Worm (Caenorhabditis elegans) whole organism, young adult: Measurements from ENCODE around the gene clc-29.

Source experiments
- F52B5.7 ChIP-seq: sonication (generic microtip); optimal IDR thresholded peaks from 2 replicates; lab custom pipeline; 2016; ENCODE audit warnings: mild to moderate bottlenecking, missing genetic modification characterization, missing compliant biosample characterization
- F57C9.4 ChIP-seq: sonication (generic microtip); optimal IDR thresholded peaks from 2 replicates; lab custom pipeline; 2017; ENCODE audit warnings: mild to moderate bottlenecking, missing genetic modification characterization, missing compliant biosample characterization
- K12H6.12 ChIP-seq: fragments of 200-800 bp; sonication (Bioruptor generic); optimal IDR thresholded peaks from 2 replicates; lab custom pipeline; 2018; ENCODE audit warnings: mild to moderate bottlenecking, missing genetic modification characterization, missing compliant biosample characterization
- Y53F4B.3 ChIP-seq: fragments of 200-800 bp; sonication (Bioruptor generic); IDR thresholded peaks from 2 replicates; pipeline ENCODE4 v1.3.6; 2022; ENCODE audit warnings: missing genetic modification reagents, missing genetic modification characterization, missing compliant biosample characterization
- Y53G8AR.9 ChIP-seq: fragments of 200-800 bp; sonication (Bioruptor generic); conservative IDR thresholded peaks from 2 replicates; pipeline ENCODE4 v1.3.6; 2022; ENCODE audit warnings: missing genetic modification reagents, missing genetic modification characterization, missing compliant biosample characterization
- Y67H2A.10 ChIP-seq: fragments of 200-800 bp; sonication (Bioruptor generic); conservative IDR thresholded peaks from 2 replicates; pipeline ENCODE4 v1.3.6; 2022; ENCODE audit warnings: missing genetic modification reagents, missing genetic modification characterization, missing compliant biosample characterization
- ama-1 ChIP-seq, 3 experiments: fragments of 150-350 bp in 1 of 3; sonication (generic microtip) in 2 of 3; optimal IDR thresholded peaks; 2 replicates each; lab custom pipeline; 2014 to 2018; ENCODE audit warnings: missing biosample characterization in 2 of 3, missing genetic modification characterization in 2 of 3, missing genetic modification reagents in 2 of 3
- attf-5 ChIP-seq: fragments of 200-800 bp; sonication (Bioruptor generic); optimal IDR thresholded peaks from 2 replicates; lab custom pipeline; 2018; ENCODE audit warnings: mild to moderate bottlenecking, missing genetic modification characterization, missing compliant biosample characterization
- bed-2 ChIP-seq: fragments of 200-800 bp; sonication (Bioruptor generic); IDR thresholded peaks from 2 replicates; pipeline ENCODE4 v1.3.6; 2022; ENCODE audit warnings: missing genetic modification reagents, missing genetic modification characterization, missing compliant biosample characterization
- cebp-1 ChIP-seq, 2 experiments: fragments of 200-800 bp in 1 of 2; sonication (Bioruptor generic) in 1 of 2; sonication (generic microtip) in 1 of 2; IDR thresholded peaks in 1 of 2; optimal IDR thresholded peaks in 1 of 2; 2 replicates each; pipeline versions ENCODE4 v1.3.6 to Lab custom; 2017 to 2022; ENCODE audit warnings: missing compliant biosample characterization in 2 of 2, missing genetic modification characterization in 2 of 2, mild to moderate bottlenecking in 1 of 2, missing genetic modification reagents in 1 of 2, moderate library complexity in 1 of 2
- cebp-2 ChIP-seq: fragments of 200-800 bp; sonication (Bioruptor generic); IDR thresholded peaks from 2 replicates; pipeline ENCODE4 v1.3.6; 2022; ENCODE audit warnings: missing genetic modification characterization, missing compliant biosample characterization
- ceh-100 ChIP-seq: fragments of 200-800 bp; sonication (Bioruptor generic); IDR thresholded peaks from 2 replicates; pipeline ENCODE4 v1.3.6; 2022; ENCODE audit warnings: missing genetic modification reagents, missing genetic modification characterization, missing compliant biosample characterization
- ceh-27 ChIP-seq: fragments of 200-800 bp; sonication (Bioruptor generic); optimal IDR thresholded peaks from 2 replicates; lab custom pipeline; 2018; ENCODE audit warnings: mild to moderate bottlenecking, missing genetic modification characterization, moderate library complexity, missing compliant biosample characterization
- hmg-1.2 ChIP-seq: fragments of 200-800 bp; sonication (Bioruptor generic); IDR thresholded peaks from 2 replicates; pipeline ENCODE4 v1.3.6; 2022; ENCODE audit warnings: missing genetic modification reagents, missing genetic modification characterization, missing compliant biosample characterization
- lag-1 ChIP-seq: fragments of 200-800 bp; sonication (Bioruptor generic); IDR thresholded peaks from 2 replicates; pipeline ENCODE4 v1.3.6; 2022; ENCODE audit warnings: missing genetic modification reagents, missing genetic modification characterization, missing compliant biosample characterization
- let-607 ChIP-seq, 2 experiments: fragments of 200-800 bp in 1 of 2; sonication (Bioruptor generic) in 1 of 2; sonication (generic microtip) in 1 of 2; optimal IDR thresholded peaks; 2 replicates each; lab custom pipeline; 2016 to 2018; ENCODE audit warnings: mild to moderate bottlenecking in 2 of 2, missing compliant biosample characterization in 2 of 2, missing genetic modification characterization in 2 of 2, moderate library complexity in 2 of 2, missing genotype in 1 of 2
- lin-40 ChIP-seq: sonication (generic microtip); optimal IDR thresholded peaks from 2 replicates; lab custom pipeline; 2016; ENCODE audit warnings: missing genetic modification characterization, mild to moderate bottlenecking, missing compliant biosample characterization, missing genotype, missing genetic modification reagents
- lir-1 ChIP-seq: fragments of 200-800 bp; sonication (Bioruptor generic); conservative IDR thresholded peaks from 2 replicates; pipeline ENCODE4 v1.3.6; 2022; ENCODE audit warnings: missing genetic modification reagents, missing genetic modification characterization, missing compliant biosample characterization
- lsl-1 ChIP-seq: fragments of 200-800 bp; sonication (Bioruptor generic); optimal IDR thresholded peaks from 2 replicates; lab custom pipeline; 2018; ENCODE audit warnings: mild to moderate bottlenecking, missing genetic modification characterization, moderate library complexity, missing compliant biosample characterization
- madf-10 ChIP-seq: sonication (generic microtip); optimal IDR thresholded peaks from 2 replicates; lab custom pipeline; 2016; ENCODE audit warnings: mild to moderate bottlenecking, missing genetic modification characterization, missing compliant biosample characterization
- madf-6 ChIP-seq: fragments of 200-800 bp; sonication (Bioruptor generic); IDR thresholded peaks from 2 replicates; pipeline ENCODE4 v1.3.6; 2022; ENCODE audit warnings: missing genetic modification reagents, missing genetic modification characterization, missing compliant biosample characterization
- nfyb-1 ChIP-seq: fragments of 200-800 bp; sonication (Bioruptor generic); IDR thresholded peaks from 2 replicates; pipeline ENCODE4 v1.3.6; 2022; ENCODE audit warnings: missing genetic modification reagents, missing genetic modification characterization, missing compliant biosample characterization
- nhr-120 ChIP-seq: fragments of 200-800 bp; sonication (Bioruptor generic); IDR thresholded peaks from 2 replicates; pipeline ENCODE4 v1.3.6; 2022; ENCODE audit warnings: missing genetic modification characterization, missing compliant biosample characterization
- nhr-80 ChIP-seq: sonication (generic microtip); optimal IDR thresholded peaks from 2 replicates; lab custom pipeline; 2016; ENCODE audit warnings: missing genetic modification characterization, missing compliant biosample characterization
- rec-8 ChIP-seq, 2 experiments: sonication (generic microtip); optimal IDR thresholded peaks; 2 replicates each; lab custom pipeline; 2016; ENCODE audit warnings: mild to moderate bottlenecking in 2 of 2, missing genetic modification characterization in 2 of 2, missing genetic modification reagents in 2 of 2, missing genotype in 2 of 2, missing biosample characterization in 1 of 2, missing compliant biosample characterization in 1 of 2, moderate library complexity in 1 of 2
- snpc-3.4 ChIP-seq: sonication (generic microtip); optimal IDR thresholded peaks from 2 replicates; lab custom pipeline; 2017; ENCODE audit warnings: missing genetic modification characterization, mild to moderate bottlenecking, missing compliant biosample characterization, antibody characterized with exemption, moderate library complexity, missing genotype, missing genetic modification reagents
- snpc-4 ChIP-seq, 5 experiments: fragments of 150-350 bp in 1 of 5; sonication (generic microtip) in 4 of 5; optimal IDR thresholded peaks; 2 replicates each; lab custom pipeline; 2014 to 2018; ENCODE audit warnings: missing genetic modification characterization in 5 of 5, missing biosample characterization in 3 of 5, antibody characterized with exemption in 2 of 5, mild to moderate bottlenecking in 2 of 5, missing compliant biosample characterization in 2 of 5, missing genotype in 2 of 5, moderate library complexity in 2 of 5, missing genetic modification reagents in 1 of 5
- tbx-9 ChIP-seq: sonication (generic microtip); optimal IDR thresholded peaks from 2 replicates; lab custom pipeline; 2016; ENCODE audit warnings: borderline replicate concordance, missing genetic modification characterization, inconsistent platforms, missing compliant biosample characterization
- ztf-26 ChIP-seq: sonication (generic microtip); optimal IDR thresholded peaks from 2 replicates; lab custom pipeline; 2017; ENCODE audit warnings: missing genetic modification characterization, missing compliant biosample characterization
- ztf-6 ChIP-seq: fragments of 200-800 bp; sonication (Bioruptor generic); IDR thresholded peaks from 2 replicates; pipeline ENCODE4 v1.3.6; 2022; ENCODE audit warnings: missing genetic modification reagents, missing genetic modification characterization, missing compliant biosample characterization

The clc-29 gene

ce11 chrIII:8392307-8392706, 44.6 kb upstream of the clc-29 start:
- TF ChIP-seq madf-6 (no peak), F57C9.4 (no peak), Y67H2A.10 (GFP tag; lab: Robert Waterston, UW) (no peak), nfyb-1 (GFP tag; lab: Robert Waterston, UW) (0 out of 2 replicates have a peak, but pooled peaks have one; percentile 19), K12H6.12 (tag; lab: Kevin White, UChicago) (peak; percentile 22), tbx-9 (tag; lab: Kevin White, UChicago) (no peak), rec-8 (tag; optimal IDR thresholded peaks at IDR 0.05; lab: Kevin White, UChicago) (no peak)
- TF ChIP-seq, all 124 proteins: peak for 2

ce11 chrIII:8389539-8389938, 41.8 kb upstream of the clc-29 start, which contains the start of gene ZK353.4:
ZK353.4 (minus strand) TSS chrIII:8389639.
- TF ChIP-seq madf-10 (tag; lab: Kevin White, UChicago) (no peak), Y53G8AR.9 (GFP tag; lab: Robert Waterston, UW) (no peak), lir-1 (GFP tag; lab: Robert Waterston, UW) (no peak), ceh-27 (GFP tag; lab: Kevin White, UChicago) (no peak), Y53F4B.3 (GFP tag; lab: Robert Waterston, UW) (no peak), ceh-100 (no peak)

- TF ChIP-seq madf-6 = peak; percentile 27; the same call in 1 of the 2 replicates
- TF ChIP-seq Y53G8AR.9 (GFP tag; lab: Robert Waterston, UW) = 0 out of 2 replicates have a peak, but pooled peaks have one; percentile 16
- no peak for TF ChIP-seq cebp-2 (GFP tag; lab: Robert Waterston, UW)
Observed at ce11 chrIII:8380645-8381044, 32.9 kb upstream of the clc-29 start, which contains the start of gene R05D3.12. R05D3.12 (plus strand) TSS chrIII:8380945.

ce11 chrIII:8375000-8375399, 27.3 kb upstream of the clc-29 start, which contains the start of gene met-2:
met-2 (plus strand) TSS chrIII:8375300.
- TF ChIP-seq ama-1 (optimal IDR thresholded peaks at IDR 0.05; lab: Kevin White, UChicago) = no peak
- TF ChIP-seq ama-1 (GFP tag; optimal IDR thresholded peaks at IDR 0.05; lab: Kevin White, UChicago) = peak in 1 of 2 experiments; percentile 38
- TF ChIP-seq snpc-4 (GFP tag; optimal IDR thresholded peaks at IDR 0.05; lab: Kevin White, UChicago) = no peak
- no peak for TF ChIP-seq snpc-4 (tag; optimal IDR thresholded peaks at IDR 0.05; lab: Kevin White, UChicago)
- TF ChIP-seq hmg-1.2 (GFP tag; lab: Robert Waterston, UW) = peak; percentile 16; the same call in 1 of the 2 replicates

ce11 chrIII:8371595-8372305, 24.0 kb upstream of the clc-29 start, which contains the start of gene lmbr-1:
lmbr-1 (plus strand) TSS chrIII:8372255.
- TF ChIP-seq nhr-120 = no peak

ce11 chrIII:8370846-8371257, 23.1 kb upstream of the clc-29 start:
- TF ChIP-seq snpc-3.4 (tag; lab: Kevin White, UChicago) (no peak), lin-40 (tag; lab: Kevin White, UChicago) (peak; percentile 73), bed-2 (GFP tag; lab: Robert Waterston, UW) (no peak), lag-1 (no peak), ztf-6 (no peak), cebp-1 (GFP tag; IDR thresholded peaks at IDR 0.05; lab: Robert Waterston, UW) (no peak), cebp-1 (tag; optimal IDR thresholded peaks at IDR 0.05; lab: Kevin White, UChicago) (peak; percentile 68), lsl-1 (GFP tag; lab: Kevin White, UChicago) (no peak), let-607 (tag; optimal IDR thresholded peaks at IDR 0.05; lab: Kevin White, UChicago) (peak in 1 of 2 experiments; percentile 2), ztf-26 (tag; lab: Kevin White, UChicago) (peak; percentile 24), F52B5.7 (no peak), attf-5 (GFP tag; lab: Kevin White, UChicago) (peak; percentile 4), hmg-1.2 (GFP tag; lab: Robert Waterston, UW) (peak; percentile 66; the same call in 1 of the 2 replicates), nhr-80 (peak; percentile 61)
